Worm (Caenorhabditis elegans) whole organism, late embryonic: Measurements from ENCODE around the gene F13H8.6.

ENCODE experiments used
- ceh-30 ChIP-seq: fragments of 150-350 bp; optimal IDR thresholded peaks from 2 replicates; lab custom pipeline; 2014; ENCODE audit warnings: missing biosample characterization, missing genetic modification characterization
- pha-4 ChIP-seq: fragments of 150-350 bp; optimal IDR thresholded peaks from 2 replicates; lab custom pipeline; 2018; ENCODE audit warnings: missing biosample characterization, missing genetic modification reagents, missing genetic modification characterization

- TF ChIP-seq pha-4 (no peak), ceh-30 (tag; lab: Kevin White, UChicago) (no peak)
Measured at ce11 chrII:6273916-6274315, 12.8 kb downstream of the F13H8.6 start, which contains the start of gene bpl-1.
